Fruit fly (Drosophila melanogaster) Kc167 (cell line): ENCODE data around the gene rgn.

ENCODE experiments used
- h ChIP-seq: fragments of >200 bp; optimal IDR thresholded peaks from 3 replicates; lab custom pipeline; 2018; ENCODE audit warnings: missing external identifiers
- psq ChIP-seq: fragments of >200 bp; optimal IDR thresholded peaks from 2 replicates; lab custom pipeline; 2017; ENCODE audit warnings: missing external identifiers
- ttk ChIP-seq: sonication (Bioruptor generic); optimal IDR thresholded peaks from 2 replicates; lab custom pipeline; 2017; ENCODE audit warnings: missing external identifiers

dm6 chr3L:21363926-21364537 is 18.3 kb upstream of the rgn start:
- TF ChIP-seq ttk = no peak
- no peak for TF ChIP-seq psq (lab: Kevin White, UChicago)
- TF ChIP-seq h (lab: Kevin White, UChicago) = no peak
